Fruit fly (Drosophila melanogaster) whole organism, embryonic: Measurements from ENCODE around the gene CG1354.
A peak's percentile ranks its signal among the peaks of the same experiment; 100 is the strongest.

Experiments
- B-H1 ChIP-seq: fragments of 200-800 bp; sonication (Bioruptor generic); IDR thresholded peaks from 3 replicates; pipeline ENCODE4 v1.3.6; 2022; ENCODE audit warnings: missing biosample characterization, missing genetic modification characterization
- C15 ChIP-seq: fragments of 200-800 bp; sonication (Bioruptor generic); IDR thresholded peaks from 3 replicates; pipeline ENCODE4 v1.3.6; 2022; ENCODE audit warnings: missing biosample characterization, missing genetic modification characterization
- CG10462 ChIP-seq: fragments of 200-800 bp; sonication (Bioruptor generic); optimal IDR thresholded peaks from 2 replicates; lab custom pipeline; 2016; ENCODE audit warnings: missing biosample characterization, missing genetic modification characterization
- CG11504 ChIP-seq: fragments of 200-800 bp; sonication (Bioruptor generic); optimal IDR thresholded peaks from 3 replicates; lab custom pipeline; 2019; ENCODE audit warnings: missing biosample characterization, mild to moderate bottlenecking, missing genetic modification characterization, moderate library complexity
- CG12236 ChIP-seq: fragments of 200-800 bp; sonication (Bioruptor generic); optimal IDR thresholded peaks from 2 replicates; lab custom pipeline; 2016; ENCODE audit warnings: missing biosample characterization, missing genetic modification characterization
- CG13287 ChIP-seq: fragments of 200-800 bp; sonication (Bioruptor generic); IDR thresholded peaks from 2 replicates; pipeline ENCODE4 v1.3.6; 2022; ENCODE audit warnings: missing biosample characterization, missing genetic modification characterization; ENCODE audit not compliant: partially characterized antibody
- CG13894 ChIP-seq: fragments of 200-800 bp; sonication (Bioruptor generic); optimal IDR thresholded peaks from 3 replicates; lab custom pipeline; 2018; ENCODE audit warnings: missing biosample characterization, mild to moderate bottlenecking, missing genetic modification characterization, moderate library complexity
- CG14014 ChIP-seq: fragments of 200-800 bp; sonication (Bioruptor generic); IDR thresholded peaks from 2 replicates; pipeline ENCODE4 v1.3.6; 2022; ENCODE audit warnings: missing biosample characterization, missing genetic modification characterization
- CG14965 ChIP-seq: fragments of 200-800 bp; sonication (Bioruptor generic); optimal IDR thresholded peaks from 2 replicates; lab custom pipeline; 2016; ENCODE audit warnings: missing biosample characterization, missing genetic modification characterization, borderline replicate concordance
- CG15479 ChIP-seq: fragments of 200-800 bp; sonication (Bioruptor generic); optimal IDR thresholded peaks from 3 replicates; lab custom pipeline; 2019; ENCODE audit warnings: missing biosample characterization, mild to moderate bottlenecking, missing genetic modification characterization, moderate library complexity
- CG15514 ChIP-seq: fragments of 200-800 bp; sonication (Bioruptor generic); optimal IDR thresholded peaks from 3 replicates; lab custom pipeline; 2017; ENCODE audit warnings: missing biosample characterization, missing genetic modification characterization, mild to moderate bottlenecking, moderate library complexity, missing genetic modification reagents
- CG1603 ChIP-seq: fragments of 200-800 bp; sonication (Bioruptor generic); optimal IDR thresholded peaks from 2 replicates; lab custom pipeline; 2019; ENCODE audit warnings: missing biosample characterization, mild to moderate bottlenecking, missing genetic modification characterization, moderate library complexity
- CG17912 ChIP-seq: fragments of 200-800 bp; sonication (Bioruptor generic); optimal IDR thresholded peaks from 2 replicates; lab custom pipeline; 2018; ENCODE audit warnings: missing biosample characterization, mild to moderate bottlenecking, missing genetic modification characterization
- CG1832 ChIP-seq: fragments of 200-800 bp; sonication (Bioruptor generic); optimal IDR thresholded peaks from 2 replicates; lab custom pipeline; 2017; ENCODE audit warnings: missing biosample characterization, mild to moderate bottlenecking, missing genetic modification characterization, inconsistent platforms
- CG2199 ChIP-seq: fragments of 200-800 bp; sonication (Bioruptor generic); IDR thresholded peaks from 3 replicates; pipeline ENCODE4 v1.3.6; 2022; ENCODE audit warnings: missing biosample characterization, missing genetic modification characterization
- CG2712 ChIP-seq: fragments of 200-800 bp; optimal IDR thresholded peaks from 3 replicates; lab custom pipeline; 2019; ENCODE audit warnings: missing biosample characterization, mild to moderate bottlenecking, missing genetic modification characterization, moderate library complexity
- CG31365 ChIP-seq: fragments of 200-800 bp; sonication (Bioruptor generic); optimal IDR thresholded peaks from 2 replicates; lab custom pipeline; 2018; ENCODE audit warnings: missing biosample characterization, mild to moderate bottlenecking, missing genetic modification characterization
- CG33557 ChIP-seq: fragments of 200-800 bp; sonication (Bioruptor generic); optimal IDR thresholded peaks from 2 replicates; lab custom pipeline; 2019; ENCODE audit warnings: missing biosample characterization, mild to moderate bottlenecking, missing genetic modification characterization, moderate library complexity
- CG34376 ChIP-seq: fragments of 200-800 bp; sonication (Bioruptor generic); optimal IDR thresholded peaks from 2 replicates; lab custom pipeline; 2018; ENCODE audit warnings: missing biosample characterization, mild to moderate bottlenecking, missing genetic modification characterization
- CG4617 ChIP-seq: fragments of 200-800 bp; sonication (Bioruptor generic); optimal IDR thresholded peaks from 3 replicates; lab custom pipeline; 2016; ENCODE audit warnings: missing biosample characterization, missing genetic modification characterization, borderline replicate concordance
- CG6791 ChIP-seq: fragments of 200-800 bp; sonication (Bioruptor generic); IDR thresholded peaks from 3 replicates; pipeline ENCODE4 v1.3.6; 2022; ENCODE audit warnings: missing biosample characterization, missing genetic modification characterization; ENCODE audit not compliant: partially characterized antibody
- CG7786 ChIP-seq: fragments of 200-800 bp; sonication (Bioruptor generic); optimal IDR thresholded peaks from 2 replicates; lab custom pipeline; 2016; ENCODE audit warnings: missing biosample characterization, missing genetic modification characterization
- CG8281 ChIP-seq: fragments of 200-800 bp; sonication (Bioruptor generic); optimal IDR thresholded peaks from 2 replicates; lab custom pipeline; 2018; ENCODE audit warnings: missing biosample characterization, mild to moderate bottlenecking, missing genetic modification characterization, moderate library complexity
- CG9727 ChIP-seq: fragments of 200-800 bp; sonication (Bioruptor generic); optimal IDR thresholded peaks from 3 replicates; lab custom pipeline; 2017; ENCODE audit warnings: missing biosample characterization, mild to moderate bottlenecking, missing genetic modification characterization
- CTCF ChIP-seq: fragments of 200-800 bp; sonication (Bioruptor generic); optimal IDR thresholded peaks from 2 replicates; lab custom pipeline; 2017; ENCODE audit warnings: missing biosample characterization, mild to moderate bottlenecking, missing genetic modification characterization, moderate library complexity
- HHEX ChIP-seq: fragments of 200-800 bp; sonication (Bioruptor generic); optimal IDR thresholded peaks from 3 replicates; lab custom pipeline; 2017; ENCODE audit warnings: missing biosample characterization, mild to moderate bottlenecking, missing genetic modification characterization, missing genetic modification reagents
- HLHmδ ChIP-seq: fragments of 200-800 bp; sonication (Bioruptor generic); optimal IDR thresholded peaks from 2 replicates; lab custom pipeline; 2018; ENCODE audit warnings: missing biosample characterization, mild to moderate bottlenecking, missing genetic modification characterization, moderate library complexity
- Hmr ChIP-seq: fragments of 200-800 bp; sonication (Bioruptor generic); optimal IDR thresholded peaks from 3 replicates; lab custom pipeline; 2017; ENCODE audit warnings: mild to moderate bottlenecking, missing biosample characterization, missing genetic modification reagents, missing genetic modification characterization
- Lim3 ChIP-seq: fragments of 200-800 bp; sonication (Bioruptor generic); IDR thresholded peaks from 2 replicates; pipeline ENCODE4 v1.3.6; 2022; ENCODE audit warnings: missing biosample characterization, missing genetic modification characterization
- MESR4 ChIP-seq: fragments of 200-800 bp; sonication (Bioruptor generic); optimal IDR thresholded peaks from 2 replicates; lab custom pipeline; 2018; ENCODE audit warnings: missing biosample characterization, mild to moderate bottlenecking, missing genetic modification characterization, moderate library complexity
- Myb ChIP-seq: fragments of 200-800 bp; sonication (Bioruptor generic); optimal IDR thresholded peaks from 2 replicates; lab custom pipeline; 2016; ENCODE audit warnings: missing biosample characterization, missing genetic modification characterization
- NK7.1 ChIP-seq: fragments of 200-800 bp; sonication (Bioruptor generic); optimal IDR thresholded peaks from 3 replicates; lab custom pipeline; 2016; ENCODE audit warnings: missing biosample characterization, missing genetic modification characterization
- Nf-YB ChIP-seq: fragments of 200-800 bp; sonication (Bioruptor generic); optimal IDR thresholded peaks from 3 replicates; lab custom pipeline; 2019; ENCODE audit warnings: missing biosample characterization, mild to moderate bottlenecking, missing genetic modification characterization, moderate library complexity
- Sox102F ChIP-seq: fragments of 200-800 bp; sonication (Bioruptor generic); optimal IDR thresholded peaks from 2 replicates; lab custom pipeline; 2018; ENCODE audit warnings: missing biosample characterization, mild to moderate bottlenecking, missing genetic modification characterization, moderate library complexity
- ab ChIP-seq: fragments of 200-800 bp; sonication (Bioruptor generic); optimal IDR thresholded peaks from 2 replicates; lab custom pipeline; 2016; ENCODE audit warnings: missing biosample characterization, missing genetic modification characterization
- ac ChIP-seq: fragments of 200-800 bp; sonication (Bioruptor generic); optimal IDR thresholded peaks from 3 replicates; lab custom pipeline; 2017; ENCODE audit warnings: missing biosample characterization, mild to moderate bottlenecking, missing genetic modification characterization
- bigmax ChIP-seq: fragments of 200-800 bp; sonication (Bioruptor generic); optimal IDR thresholded peaks from 2 replicates; lab custom pipeline; 2018; ENCODE audit warnings: missing biosample characterization, mild to moderate bottlenecking, missing genetic modification characterization
- br ChIP-seq: fragments of >200 bp; optimal IDR thresholded peaks from 2 replicates; lab custom pipeline; 2017
- cg ChIP-seq: fragments of 200-800 bp; sonication (Bioruptor generic); optimal IDR thresholded peaks from 3 replicates; lab custom pipeline; 2019; ENCODE audit warnings: missing biosample characterization, mild to moderate bottlenecking, missing genetic modification characterization, moderate library complexity
- crol ChIP-seq: fragments of 200-800 bp; sonication (Bioruptor generic); IDR thresholded peaks from 2 replicates; pipeline ENCODE4 v1.3.6; 2022; ENCODE audit warnings: missing biosample characterization, missing genetic modification characterization
- fd3F ChIP-seq: fragments of 200-800 bp; sonication (Bioruptor generic); optimal IDR thresholded peaks from 2 replicates; lab custom pipeline; 2018; ENCODE audit warnings: missing biosample characterization, mild to moderate bottlenecking, missing genetic modification characterization, moderate library complexity
- gem ChIP-seq: fragments of 200-800 bp; sonication (Bioruptor generic); optimal IDR thresholded peaks from 2 replicates; lab custom pipeline; 2019; ENCODE audit warnings: missing biosample characterization, mild to moderate bottlenecking, missing genetic modification characterization, moderate library complexity
- h ChIP-seq: fragments of >200 bp; optimal IDR thresholded peaks from 2 replicates; lab custom pipeline; 2017
- nau ChIP-seq: fragments of 200-800 bp; sonication (Bioruptor generic); optimal IDR thresholded peaks from 3 replicates; lab custom pipeline; 2017; ENCODE audit warnings: missing biosample characterization, mild to moderate bottlenecking, missing genetic modification characterization, missing genetic modification reagents
- pb ChIP-seq: fragments of 200-800 bp; sonication (Bioruptor generic); optimal IDR thresholded peaks from 3 replicates; lab custom pipeline; 2016; ENCODE audit warnings: missing biosample characterization, missing genetic modification characterization
- peb ChIP-seq: fragments of 200-800 bp; sonication (Bioruptor generic); IDR thresholded peaks from 2 replicates; pipeline ENCODE4 v1.3.6; 2022; ENCODE audit warnings: missing biosample characterization, missing genetic modification characterization
- row ChIP-seq: fragments of 200-800 bp; sonication (Bioruptor generic); IDR thresholded peaks from 3 replicates; pipeline ENCODE4 v1.3.6; 2022; ENCODE audit warnings: missing biosample characterization, missing genetic modification characterization
- sens ChIP-seq: fragments of 200-800 bp; sonication (Bioruptor generic); peaks from one replicate; lab custom pipeline; 2016; ENCODE audit warnings: missing biosample characterization, missing genetic modification characterization
- shn ChIP-seq: fragments of 200-800 bp; sonication (Bioruptor generic); optimal IDR thresholded peaks from 3 replicates; lab custom pipeline; 2016; ENCODE audit warnings: missing biosample characterization, missing genetic modification characterization
- tll ChIP-seq, 2 experiments: fragments of 200-800 bp in 1 of 2; fragments of >200 bp in 1 of 2; sonication (Bioruptor generic) in 1 of 2; optimal IDR thresholded peaks; 2 replicates each; lab custom pipeline; 2017 to 2019; ENCODE audit warnings: missing biosample characterization in 2 of 2, missing genetic modification characterization in 2 of 2, mild to moderate bottlenecking in 1 of 2, moderate library complexity in 1 of 2
- zen ChIP-seq: fragments of 200-800 bp; sonication (Bioruptor generic); optimal IDR thresholded peaks from 3 replicates; lab custom pipeline; 2018; ENCODE audit warnings: missing biosample characterization, mild to moderate bottlenecking, missing genetic modification characterization, moderate library complexity

Gene CG1354

dm6 chrX:9749279-9749678 is 29.3 kb upstream of the CG1354 start:
- TF ChIP-seq Lim3 (GFP tag; lab: Robert Waterston, UW), result no peak
- TF ChIP-seq ac (GFP tag; lab: Kevin White, UChicago), result no peak
- TF ChIP-seq bigmax (GFP tag; lab: Kevin White, UChicago), result no peak
- no peak for TF ChIP-seq CG14965
- peak; percentile 81 for TF ChIP-seq CTCF (GFP tag; lab: Kevin White, UChicago)
- TF ChIP-seq HHEX (GFP tag; lab: Kevin White, UChicago), result no peak
- no peak for TF ChIP-seq CG15514 (GFP tag; lab: Kevin White, UChicago)
- no peak for TF ChIP-seq C15 (GFP tag; lab: Robert Waterston, UW)
- no peak for TF ChIP-seq CG14014 (GFP tag; lab: Robert Waterston, UW)
- no peak for TF ChIP-seq CG33557 (GFP tag; lab: Kevin White, UChicago)
- TF ChIP-seq cg, result peak; percentile 66
- TF ChIP-seq peb (GFP tag; lab: Robert Waterston, UW), result no peak

- TF ChIP-seq CG2199, result no peak
- peak in 1 of 2 experiments; percentile 44 for TF ChIP-seq tll (GFP tag; optimal IDR thresholded peaks at IDR 0.05; lab: Kevin White, UChicago)
- TF ChIP-seq NK7.1, result no peak
- no peak for TF ChIP-seq B-H1 (GFP tag; lab: Robert Waterston, UW)
- TF ChIP-seq CG13287 (GFP tag; lab: Robert Waterston, UW), result no peak
- no peak for TF ChIP-seq Myb (GFP tag; lab: Kevin White, UChicago)
- no peak for TF ChIP-seq CG31365
- TF ChIP-seq ab, result no peak
- TF ChIP-seq gem (tag; lab: Kevin White, UChicago), result no peak
- no peak for TF ChIP-seq CG2712 (tag; lab: Kevin White, UChicago)
- TF ChIP-seq CG13894 (tag; lab: Kevin White, UChicago), result no peak
- no peak for TF ChIP-seq CG10462 (GFP tag; lab: Kevin White, UChicago)
- TF ChIP-seq CG8281 (tag; lab: Kevin White, UChicago), result peak; percentile 8
- TF ChIP-seq CG7786 (GFP tag; lab: Kevin White, UChicago), result no peak
- TF ChIP-seq HLHmδ, result no peak
- TF ChIP-seq CG6791, result no peak
- peak; percentile 90 for TF ChIP-seq Nf-YB (GFP tag; lab: Kevin White, UChicago)
- peak; percentile 87 for TF ChIP-seq CG15479
- TF ChIP-seq CG17912, result no peak
- TF ChIP-seq Hmr (GFP tag; lab: Kevin White, UChicago), result no peak
- no peak for TF ChIP-seq fd3F (GFP tag; lab: Kevin White, UChicago)
- no peak for TF ChIP-seq row (GFP tag; lab: Robert Waterston, UW)
- peak; percentile 12 for TF ChIP-seq CG11504 (tag; lab: Kevin White, UChicago)
- TF ChIP-seq sens (GFP tag; lab: Kevin White, UChicago), result no peak
- TF ChIP-seq h (lab: Kevin White, UChicago), result no peak
- TF ChIP-seq CG1832, result peak; percentile 73
- no peak for TF ChIP-seq Sox102F
- TF ChIP-seq crol (GFP tag; lab: Robert Waterston, UW), result peak; percentile 87
- no peak for TF ChIP-seq CG34376 (GFP tag; lab: Kevin White, UChicago)
- TF ChIP-seq zen, result peak; percentile 92
- no peak for TF ChIP-seq pb
- no peak for TF ChIP-seq CG12236 (GFP tag; lab: Kevin White, UChicago)
- no peak for TF ChIP-seq nau (GFP tag; lab: Kevin White, UChicago)
- TF ChIP-seq br (lab: Kevin White, UChicago), result no peak
- no peak for TF ChIP-seq CG4617
- no peak for TF ChIP-seq HHEX (GFP tag; lab: Kevin White, UChicago)
- TF ChIP-seq cg, result peak; percentile 45
- no peak for TF ChIP-seq MESR4
- TF ChIP-seq shn (GFP tag; lab: Kevin White, UChicago), result no peak
- TF ChIP-seq CG1603 (tag; lab: Kevin White, UChicago), result no peak
- TF ChIP-seq CG9727 (GFP tag; lab: Kevin White, UChicago), result no peak
Observed at dm6 chrX:9749745-9750144, 28.8 kb upstream of the CG1354 start.
